Fruit fly (Drosophila melanogaster): ENCODE measurements around the gene CG1840.

DNA sequence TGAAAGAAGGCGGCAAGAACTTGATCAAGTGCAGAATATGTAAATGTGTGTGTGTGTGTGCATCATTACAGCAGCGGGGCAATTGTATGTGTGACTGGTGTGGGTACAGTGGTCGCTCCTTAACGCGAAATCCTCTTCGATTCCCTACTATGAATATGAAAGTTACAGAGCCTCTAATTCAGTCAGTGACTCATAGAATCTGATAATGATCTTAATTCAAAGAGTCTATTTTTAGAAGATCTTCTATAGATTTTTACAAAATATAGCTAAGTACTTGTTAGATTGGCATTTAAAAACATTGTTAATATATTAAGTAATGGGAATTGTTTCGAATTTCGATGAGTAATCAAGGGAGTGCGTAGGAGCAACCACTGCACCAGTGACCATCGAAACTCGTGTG is 5.7 kb upstream of the CG1840 start:
- TF ChIP-seq EcR (GFP tag; optimal IDR thresholded peaks at IDR 0.05) (no peak), CG34367 (tag; optimal IDR thresholded peaks at IDR 0.05) (no peak), CG13204 (GFP tag; optimal IDR thresholded peaks at IDR 0.05) (no peak), CG10348 (GFP tag; IDR thresholded peaks at IDR 0.05) (no peak), CG32121 (GFP tag; IDR thresholded peaks at IDR 0.05) (no peak), D1 (tag; optimal IDR thresholded peaks at IDR 0.05) (no peak), Ets98B (GFP tag; IDR thresholded peaks at IDR 0.05) (no peak), gl (tag; optimal IDR thresholded peaks at IDR 0.05) (no peak), CG8159 (tag; optimal IDR thresholded peaks at IDR 0.05) (peak; percentile 44), Snoo (tag; optimal IDR thresholded peaks at IDR 0.05) (no peak), CG9948 (tag; optimal IDR thresholded peaks at IDR 0.05) (peak; percentile 15), Pif1A (GFP tag; optimal IDR thresholded peaks at IDR 0.05) (peak; percentile 24), CG12605 (GFP tag; IDR thresholded peaks at IDR 0.05) (no peak), rn (GFP tag; IDR thresholded peaks at IDR 0.05) (no peak)
